Fruit fly (Drosophila melanogaster): ENCODE measurements around the gene CG31551.
A peak's percentile ranks its signal among the peaks of the same experiment; 100 is the strongest.

The CG31551 gene

DNA sequence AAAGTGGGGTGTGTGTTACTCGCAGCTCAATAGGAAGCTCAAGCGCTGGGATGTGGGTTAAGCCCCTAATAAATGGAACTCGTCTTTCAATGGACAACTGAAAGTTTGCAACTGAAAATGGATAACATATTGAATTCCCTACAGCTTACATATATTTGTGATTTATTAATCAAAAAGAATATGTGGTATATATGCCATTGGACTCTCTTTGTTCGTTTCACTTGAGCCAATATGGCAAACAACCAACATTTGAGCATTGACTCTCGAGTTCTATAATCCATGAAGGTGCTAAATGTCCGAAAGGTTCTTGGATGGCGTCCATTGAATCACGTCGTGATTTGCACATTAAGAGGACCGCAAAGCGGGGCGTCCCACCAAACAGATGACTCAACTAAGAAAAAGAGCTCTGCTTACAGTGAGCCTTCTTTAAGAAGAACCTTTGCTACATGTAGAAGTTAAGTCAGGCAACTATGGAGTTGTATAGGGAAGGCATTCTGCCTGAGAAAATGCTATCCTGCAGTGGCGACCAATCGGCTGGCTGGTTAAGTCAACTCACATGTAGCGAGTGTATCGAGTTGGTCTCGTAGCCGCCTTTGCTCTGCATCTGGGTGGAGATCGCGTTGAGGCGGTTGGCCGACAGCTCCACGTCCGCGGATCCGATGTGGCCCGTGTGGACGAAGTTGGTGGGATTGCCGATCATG, 9.6 kb upstream of the CG31551 start:
- TF ChIP-seq CG11617 (GFP tag; optimal IDR thresholded peaks at IDR 0.05) (no peak), CG1620 (GFP tag; optimal IDR thresholded peaks at IDR 0.05) (no peak), CG7045 (GFP tag; optimal IDR thresholded peaks at IDR 0.05) (no peak), pad (GFP tag; optimal IDR thresholded peaks at IDR 0.05) (no peak)

DNA sequence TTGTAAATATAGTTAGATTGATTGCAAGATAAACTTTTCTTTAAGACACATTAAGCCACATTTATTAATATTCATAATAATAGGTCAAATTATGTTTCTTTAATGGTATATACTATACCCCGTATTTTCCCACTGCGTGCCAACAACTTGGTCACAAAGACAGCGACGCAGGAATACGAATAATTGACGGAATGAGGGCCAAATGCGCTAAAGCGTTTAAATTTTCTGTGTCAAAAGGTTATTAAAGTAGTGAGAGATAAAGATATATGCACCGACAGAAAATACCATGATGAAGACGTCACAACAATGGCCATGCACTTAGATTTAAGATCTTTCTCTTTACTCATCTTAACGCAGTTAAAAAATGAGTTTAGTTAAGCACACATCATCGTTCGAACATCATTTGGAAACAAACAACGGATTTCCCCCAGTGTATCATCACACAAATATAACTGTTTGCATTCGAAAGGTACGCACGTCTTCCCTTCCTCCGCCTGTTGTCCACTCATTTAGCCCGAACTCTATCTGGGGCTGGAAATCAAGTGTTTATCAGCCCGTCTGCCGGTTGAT, 7.2 kb upstream of the CG31551 start:
- TF ChIP-seq CG33017 (tag; optimal IDR thresholded peaks at IDR 0.05) (no peak), CG11617 (GFP tag; optimal IDR thresholded peaks at IDR 0.05) (peak; percentile 5)

DNA sequence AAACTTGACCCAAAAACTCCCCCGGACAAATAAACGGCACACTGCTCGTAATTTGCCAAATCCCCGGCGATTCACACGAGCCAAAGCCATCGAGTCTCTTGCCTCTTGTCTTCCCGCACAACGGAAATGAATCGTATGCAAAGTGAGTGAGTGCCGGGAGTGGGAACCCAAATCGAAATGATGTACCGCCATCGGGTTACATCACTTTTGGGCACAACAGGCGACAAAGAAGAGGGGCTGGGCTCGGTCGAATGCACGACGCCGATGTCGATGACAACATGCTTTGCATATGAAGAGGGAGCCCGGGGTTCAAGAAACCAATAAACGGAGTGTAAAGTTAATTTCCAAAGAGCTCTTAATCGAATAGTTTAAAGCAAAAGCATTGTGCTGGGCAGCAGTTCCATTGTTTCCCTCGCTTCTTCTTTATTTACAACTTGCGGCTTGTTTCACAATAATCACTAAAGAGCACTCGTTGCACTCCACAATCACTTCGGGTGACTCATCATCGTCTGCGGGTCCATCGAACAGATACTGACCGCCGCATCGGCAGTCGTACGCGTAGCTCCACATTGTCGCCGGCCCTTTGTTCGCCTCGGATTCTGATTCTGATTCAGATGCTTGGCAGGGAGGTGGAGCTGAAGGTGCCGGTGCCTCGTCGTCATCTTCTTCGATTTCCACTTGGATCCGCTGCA, 5.8 kb upstream of the CG31551 start:
- TF ChIP-seq CG12768 (GFP tag; optimal IDR thresholded peaks at IDR 0.05) (no peak), tj (GFP tag; optimal IDR thresholded peaks at IDR 0.05) (no peak), CG7101 (tag; optimal IDR thresholded peaks at IDR 0.05) (no peak), CG11617 (GFP tag; optimal IDR thresholded peaks at IDR 0.05) (no peak), CG33017 (tag; optimal IDR thresholded peaks at IDR 0.05) (no peak), cic (GFP tag; optimal IDR thresholded peaks at IDR 0.05) (no peak), toe (GFP tag; optimal IDR thresholded peaks at IDR 0.05) (no peak), CG1620 (GFP tag; optimal IDR thresholded peaks at IDR 0.05) (no peak), Crg-1 (GFP tag; optimal IDR thresholded peaks at IDR 0.05) (no peak), ovo (GFP tag; optimal IDR thresholded peaks at IDR 0.05) (no peak), CG7045 (GFP tag; optimal IDR thresholded peaks at IDR 0.05) (no peak), cnc (optimal IDR thresholded peaks at IDR 0.05) (no peak), CG14711 (tag; optimal IDR thresholded peaks at IDR 0.05) (no peak), bab1 (GFP tag; optimal IDR thresholded peaks at IDR 0.05) (no peak), pad (GFP tag; optimal IDR thresholded peaks at IDR 0.05) (no peak), Mnt (GFP tag; optimal IDR thresholded peaks at IDR 0.05) (no peak), CG5204 (GFP tag; optimal IDR thresholded peaks at IDR 0.05) (no peak), kay (GFP tag; ENCODE audit: borderline replicate concordance) (no peak), Clk (GFP tag; optimal IDR thresholded peaks at IDR 0.05) (no peak), Hr96 (GFP tag; optimal IDR thresholded peaks at IDR 0.05) (no peak)

dm6 chr3R:5622406-5622752, 5.3 kb upstream of the CG31551 start:
- TF ChIP-seq CG11617 (GFP tag; optimal IDR thresholded peaks at IDR 0.05) (no peak), ovo (GFP tag; optimal IDR thresholded peaks at IDR 0.05) (no peak), tj (GFP tag; optimal IDR thresholded peaks at IDR 0.05) (no peak), CG33017 (tag; optimal IDR thresholded peaks at IDR 0.05) (no peak), Mnt (GFP tag; optimal IDR thresholded peaks at IDR 0.05) (no peak), bab1 (GFP tag; optimal IDR thresholded peaks at IDR 0.05) (no peak), kay (GFP tag; ENCODE audit: borderline replicate concordance) (no peak), CG14711 (tag; optimal IDR thresholded peaks at IDR 0.05) (no peak), Crg-1 (GFP tag; optimal IDR thresholded peaks at IDR 0.05) (no peak), Clk (GFP tag; optimal IDR thresholded peaks at IDR 0.05) (no peak), CG5204 (GFP tag; optimal IDR thresholded peaks at IDR 0.05) (no peak), CG1620 (GFP tag; optimal IDR thresholded peaks at IDR 0.05) (no peak), CG7045 (GFP tag; optimal IDR thresholded peaks at IDR 0.05) (no peak)

dm6 chr3R:5622985-5623630, 4.5 kb upstream of the CG31551 start:
- TF ChIP-seq Crg-1 (GFP tag; optimal IDR thresholded peaks at IDR 0.05) = peak; percentile 98
- peak; percentile 87 for TF ChIP-seq CG11617 (GFP tag; optimal IDR thresholded peaks at IDR 0.05)
- peak; percentile 68 for TF ChIP-seq bab1 (GFP tag; optimal IDR thresholded peaks at IDR 0.05)
- TF ChIP-seq kay (GFP tag; ENCODE audit: borderline replicate concordance) = no peak
- peak; percentile 85 for TF ChIP-seq Clk (GFP tag; optimal IDR thresholded peaks at IDR 0.05)
- peak; percentile 99 for TF ChIP-seq ovo (GFP tag; optimal IDR thresholded peaks at IDR 0.05)
- peak; percentile 96 for TF ChIP-seq pad (GFP tag; optimal IDR thresholded peaks at IDR 0.05)
- peak; percentile 81 for TF ChIP-seq CG33017 (tag; optimal IDR thresholded peaks at IDR 0.05)
- TF ChIP-seq CG1620 (GFP tag; optimal IDR thresholded peaks at IDR 0.05) = peak; percentile 95
- peak; percentile 96 for TF ChIP-seq cic (GFP tag; optimal IDR thresholded peaks at IDR 0.05)
- peak; percentile 41 for TF ChIP-seq tj (GFP tag; optimal IDR thresholded peaks at IDR 0.05)
- peak; percentile 91 for TF ChIP-seq CG7101 (tag; optimal IDR thresholded peaks at IDR 0.05)
- peak; percentile 93 for TF ChIP-seq Mnt (GFP tag; optimal IDR thresholded peaks at IDR 0.05)
- TF ChIP-seq cnc (optimal IDR thresholded peaks at IDR 0.05) = no peak
- TF ChIP-seq CG12768 (GFP tag; optimal IDR thresholded peaks at IDR 0.05) = peak; percentile 96
- TF ChIP-seq CG14711 (tag; optimal IDR thresholded peaks at IDR 0.05) = peak; percentile 79
- TF ChIP-seq Hr96 (GFP tag; optimal IDR thresholded peaks at IDR 0.05) = peak; percentile 87
- TF ChIP-seq toe (GFP tag; optimal IDR thresholded peaks at IDR 0.05) = peak; percentile 93
- TF ChIP-seq CG7045 (GFP tag; optimal IDR thresholded peaks at IDR 0.05) = peak; percentile 91
- TF ChIP-seq CG5204 (GFP tag; optimal IDR thresholded peaks at IDR 0.05) = peak; percentile 83
